Worm (Caenorhabditis elegans): ENCODE data around the gene F37H8.5.

F37H8.5 gene

ce11 chrII:11178737-11179136 lies 9.3 kb upstream of the F37H8.5 start:
- TF ChIP-seq ztf-29 (GFP tag; IDR thresholded peaks at IDR 0.05) (no peak), ref-1 (GFP tag; conservative IDR thresholded peaks at IDR 0.05) (no peak), klf-2 (GFP tag; conservative IDR thresholded peaks at IDR 0.05) (no peak), tab-1 (GFP tag; IDR thresholded peaks at IDR 0.05) (no peak), ztf-23 (GFP tag; IDR thresholded peaks at IDR 0.05) (no peak), med-1 (GFP tag; optimal IDR thresholded peaks at IDR 0.05; ENCODE audit: insufficient read depth) (no peak), T22C8.4 (GFP tag; IDR thresholded peaks at IDR 0.05) (no peak), flt-1 (GFP tag; IDR thresholded peaks at IDR 0.05) (no peak), cog-1 (tag; optimal IDR thresholded peaks at IDR 0.05) (no peak)

ce11 chrII:11181250-11181704 lies 6.7 kb upstream of the F37H8.5 start, which contains the start of gene bigr-1:
TSS of gene bigr-1 (plus strand) at chrII:11181654.
- TF ChIP-seq med-1 (GFP tag; optimal IDR thresholded peaks at IDR 0.05; ENCODE audit: insufficient read depth) (no peak), klf-2 (GFP tag; conservative IDR thresholded peaks at IDR 0.05) (no peak), ztf-29 (GFP tag; IDR thresholded peaks at IDR 0.05) (no peak), flt-1 (GFP tag; IDR thresholded peaks at IDR 0.05) (no peak), ref-1 (GFP tag; conservative IDR thresholded peaks at IDR 0.05) (no peak), tab-1 (GFP tag; IDR thresholded peaks at IDR 0.05) (no peak), cog-1 (tag; optimal IDR thresholded peaks at IDR 0.05) (no peak), T22C8.4 (GFP tag; IDR thresholded peaks at IDR 0.05) (no peak), ztf-23 (GFP tag; IDR thresholded peaks at IDR 0.05) (no peak)

ce11 chrII:11184757-11185341 lies 3.2 kb upstream of the F37H8.5 start, which contains the start of gene lir-3:
TSS of gene lir-3 (minus strand) at chrII:11184807.
- 0 out of 2 replicates have a peak, but pooled peaks have one; percentile 24 for TF ChIP-seq klf-2 (GFP tag; conservative IDR thresholded peaks at IDR 0.05)
- TF ChIP-seq T22C8.4 (GFP tag; IDR thresholded peaks at IDR 0.05), result peak; percentile 51; the same call in 1 of the 2 replicates
- TF ChIP-seq ztf-23 (GFP tag; IDR thresholded peaks at IDR 0.05), result no peak
- no peak for TF ChIP-seq tab-1 (GFP tag; IDR thresholded peaks at IDR 0.05)

ce11 chrII:11185728-11186127 lies 2.3 kb upstream of the F37H8.5 start, which contains the start of gene sfxn-1.2:
TSS of gene sfxn-1.2 (plus strand) at chrII:11186028.
- no peak for TF ChIP-seq med-1 (GFP tag; optimal IDR thresholded peaks at IDR 0.05; ENCODE audit: insufficient read depth)
- TF ChIP-seq tab-1 (GFP tag; IDR thresholded peaks at IDR 0.05), result no peak
- no peak for TF ChIP-seq cog-1 (tag; optimal IDR thresholded peaks at IDR 0.05)
- no peak for TF ChIP-seq ztf-29 (GFP tag; IDR thresholded peaks at IDR 0.05)
- TF ChIP-seq ztf-23 (GFP tag; IDR thresholded peaks at IDR 0.05), result no peak
- TF ChIP-seq T22C8.4 (GFP tag; IDR thresholded peaks at IDR 0.05), result no peak
- no peak for TF ChIP-seq flt-1 (GFP tag; IDR thresholded peaks at IDR 0.05)
- TF ChIP-seq ref-1 (GFP tag; conservative IDR thresholded peaks at IDR 0.05), result no peak
- TF ChIP-seq klf-2 (GFP tag; conservative IDR thresholded peaks at IDR 0.05), result no peak

- TF ChIP-seq med-1 (GFP tag; optimal IDR thresholded peaks at IDR 0.05; ENCODE audit: insufficient read depth), result no peak
- no peak for TF ChIP-seq klf-2 (GFP tag; conservative IDR thresholded peaks at IDR 0.05)
- TF ChIP-seq tab-1 (GFP tag; IDR thresholded peaks at IDR 0.05), result no peak
- TF ChIP-seq cog-1 (tag; optimal IDR thresholded peaks at IDR 0.05), result no peak
- TF ChIP-seq ztf-23 (GFP tag; IDR thresholded peaks at IDR 0.05), result no peak
- TF ChIP-seq ref-1 (GFP tag; conservative IDR thresholded peaks at IDR 0.05), result no peak
- no peak for TF ChIP-seq T22C8.4 (GFP tag; IDR thresholded peaks at IDR 0.05)
- TF ChIP-seq flt-1 (GFP tag; IDR thresholded peaks at IDR 0.05), result no peak
- no peak for TF ChIP-seq ztf-29 (GFP tag; IDR thresholded peaks at IDR 0.05)
These were observed 4.5 kb downstream of the F37H8.5 start for ce11 chrII:11192488-11192887.

ce11 chrII:11193523-11193922 lies 5.5 kb downstream of the F37H8.5 start:
- no peak for TF ChIP-seq klf-2 (GFP tag; conservative IDR thresholded peaks at IDR 0.05)
- no peak for TF ChIP-seq cog-1 (tag; optimal IDR thresholded peaks at IDR 0.05)
- TF ChIP-seq ref-1 (GFP tag; conservative IDR thresholded peaks at IDR 0.05), result no peak
- no peak for TF ChIP-seq T22C8.4 (GFP tag; IDR thresholded peaks at IDR 0.05)
- no peak for TF ChIP-seq med-1 (GFP tag; optimal IDR thresholded peaks at IDR 0.05; ENCODE audit: insufficient read depth)
- TF ChIP-seq ztf-29 (GFP tag; IDR thresholded peaks at IDR 0.05), result no peak
- TF ChIP-seq flt-1 (GFP tag; IDR thresholded peaks at IDR 0.05), result no peak
- no peak for TF ChIP-seq tab-1 (GFP tag; IDR thresholded peaks at IDR 0.05)
- TF ChIP-seq ztf-23 (GFP tag; IDR thresholded peaks at IDR 0.05), result no peak

ce11 chrII:11200234-11200755 lies 12.3 kb downstream of the F37H8.5 start:
- no peak for TF ChIP-seq ref-1 (GFP tag; conservative IDR thresholded peaks at IDR 0.05)
- no peak for TF ChIP-seq klf-2 (GFP tag; conservative IDR thresholded peaks at IDR 0.05)
- no peak for TF ChIP-seq cog-1 (tag; optimal IDR thresholded peaks at IDR 0.05)
- no peak for TF ChIP-seq T22C8.4 (GFP tag; IDR thresholded peaks at IDR 0.05)
- TF ChIP-seq ztf-23 (GFP tag; IDR thresholded peaks at IDR 0.05), result no peak
- TF ChIP-seq ztf-29 (GFP tag; IDR thresholded peaks at IDR 0.05), result no peak
- TF ChIP-seq tab-1 (GFP tag; IDR thresholded peaks at IDR 0.05), result no peak
- no peak for TF ChIP-seq med-1 (GFP tag; optimal IDR thresholded peaks at IDR 0.05; ENCODE audit: insufficient read depth)
- no peak for TF ChIP-seq flt-1 (GFP tag; IDR thresholded peaks at IDR 0.05)

ce11 chrII:11202581-11203271 lies 14.7 kb downstream of the F37H8.5 start, which contains the start of gene srap-1:
TSS of gene srap-1 (plus strand) at chrII:11203221.
- TF ChIP-seq T22C8.4 (GFP tag; IDR thresholded peaks at IDR 0.05), result no peak
- no peak for TF ChIP-seq klf-2 (GFP tag; conservative IDR thresholded peaks at IDR 0.05)
- no peak for TF ChIP-seq med-1 (GFP tag; optimal IDR thresholded peaks at IDR 0.05; ENCODE audit: insufficient read depth)
- TF ChIP-seq flt-1 (GFP tag; IDR thresholded peaks at IDR 0.05), result no peak
- TF ChIP-seq ztf-23 (GFP tag; IDR thresholded peaks at IDR 0.05), result no peak
- TF ChIP-seq ztf-29 (GFP tag; IDR thresholded peaks at IDR 0.05), result no peak
- no peak for TF ChIP-seq ref-1 (GFP tag; conservative IDR thresholded peaks at IDR 0.05)
- no peak for TF ChIP-seq tab-1 (GFP tag; IDR thresholded peaks at IDR 0.05)
- TF ChIP-seq cog-1 (tag; optimal IDR thresholded peaks at IDR 0.05), result no peak

ce11 chrII:11204731-11205130 lies 16.7 kb downstream of the F37H8.5 start:
- TF ChIP-seq ref-1 (GFP tag; conservative IDR thresholded peaks at IDR 0.05) (no peak), klf-2 (GFP tag; conservative IDR thresholded peaks at IDR 0.05) (no peak), ztf-23 (GFP tag; IDR thresholded peaks at IDR 0.05) (no peak), cog-1 (tag; optimal IDR thresholded peaks at IDR 0.05) (no peak)

Data from whole organism, midembryonic.